Fruit fly (Drosophila melanogaster) whole organism, embryonic: Measurements from ENCODE around the gene Patr-1.

Experiments
- CG11560 ChIP-seq: fragments of 200-800 bp; sonication (Bioruptor generic); IDR thresholded peaks from 3 replicates; pipeline ENCODE4 v1.3.6; 2022; ENCODE audit warnings: missing biosample characterization, missing genetic modification characterization
- CG13894 ChIP-seq: fragments of 200-800 bp; sonication (Bioruptor generic); optimal IDR thresholded peaks from 3 replicates; lab custom pipeline; 2018; ENCODE audit warnings: missing biosample characterization, mild to moderate bottlenecking, missing genetic modification characterization, moderate library complexity
- CG14667 ChIP-seq: fragments of 200-800 bp; sonication (Bioruptor generic); IDR thresholded peaks from 2 replicates; pipeline ENCODE4 v1.3.6; 2022; ENCODE audit warnings: missing biosample characterization, missing genetic modification characterization
- CG15073 ChIP-seq: fragments of 200-800 bp; sonication (Bioruptor generic); optimal IDR thresholded peaks from 2 replicates; lab custom pipeline; 2016; ENCODE audit warnings: missing biosample characterization, missing genetic modification characterization
- CG18011 ChIP-seq: fragments of 200-800 bp; sonication (Bioruptor generic); optimal IDR thresholded peaks from 2 replicates; lab custom pipeline; 2017; ENCODE audit warnings: missing biosample characterization, missing genetic modification characterization, mild to moderate bottlenecking, moderate library complexity, missing genotype
- CG2712 ChIP-seq: fragments of 200-800 bp; optimal IDR thresholded peaks from 3 replicates; lab custom pipeline; 2019; ENCODE audit warnings: missing biosample characterization, mild to moderate bottlenecking, missing genetic modification characterization, moderate library complexity
- CG30403 ChIP-seq: fragments of 200-800 bp; sonication (Bioruptor generic); optimal IDR thresholded peaks from 3 replicates; lab custom pipeline; 2016; ENCODE audit warnings: missing biosample characterization, missing genetic modification characterization
- CG32532 ChIP-seq: fragments of 200-800 bp; sonication (Bioruptor generic); IDR thresholded peaks from 2 replicates; pipeline ENCODE4 v1.3.6; 2022; ENCODE audit warnings: missing biosample characterization, missing genetic modification characterization
- CG33557 ChIP-seq: fragments of 200-800 bp; sonication (Bioruptor generic); optimal IDR thresholded peaks from 2 replicates; lab custom pipeline; 2019; ENCODE audit warnings: missing biosample characterization, mild to moderate bottlenecking, missing genetic modification characterization, moderate library complexity
- CG34376 ChIP-seq: fragments of 200-800 bp; sonication (Bioruptor generic); optimal IDR thresholded peaks from 2 replicates; lab custom pipeline; 2018; ENCODE audit warnings: missing biosample characterization, mild to moderate bottlenecking, missing genetic modification characterization
- CG4424 ChIP-seq: fragments of 200-800 bp; sonication (Bioruptor generic); optimal IDR thresholded peaks from 3 replicates; lab custom pipeline; 2016; ENCODE audit warnings: missing biosample characterization, missing genetic modification characterization
- CG9437 ChIP-seq: fragments of 200-800 bp; sonication (Bioruptor generic); optimal IDR thresholded peaks from 2 replicates; lab custom pipeline; 2018; ENCODE audit warnings: missing biosample characterization, mild to moderate bottlenecking, missing genetic modification characterization
- CG9932 ChIP-seq: fragments of 200-800 bp; sonication (Bioruptor generic); IDR thresholded peaks from 2 replicates; pipeline ENCODE4 v1.3.6; 2022; ENCODE audit warnings: missing biosample characterization, missing genetic modification characterization
- D ChIP-seq, 2 experiments: fragments of 200-800 bp in 1 of 2; fragments of >200 bp in 1 of 2; sonication (Bioruptor generic) in 1 of 2; optimal IDR thresholded peaks; 2 replicates in 1 of 2; 3 replicates in 1 of 2; lab custom pipeline; 2017; ENCODE audit warnings: mild to moderate bottlenecking in 1 of 2, missing biosample characterization in 1 of 2, missing genetic modification characterization in 1 of 2, missing genetic modification reagents in 1 of 2
- Deaf1 ChIP-seq: fragments of 200-800 bp; optimal IDR thresholded peaks from 3 replicates; lab custom pipeline; 2019; ENCODE audit warnings: missing biosample characterization, mild to moderate bottlenecking, missing genetic modification characterization, moderate library complexity
- Dek ChIP-seq: fragments of 200-800 bp; sonication (Bioruptor generic); optimal IDR thresholded peaks from 3 replicates; lab custom pipeline; 2019; ENCODE audit warnings: missing biosample characterization, mild to moderate bottlenecking, missing genetic modification characterization, moderate library complexity
- Doc2 ChIP-seq: fragments of 200-800 bp; sonication (Bioruptor generic); IDR thresholded peaks from 2 replicates; pipeline ENCODE4 v1.3.6; 2022; ENCODE audit warnings: missing biosample characterization, missing genetic modification characterization
- H2.0 ChIP-seq: fragments of 200-800 bp; sonication (Bioruptor generic); IDR thresholded peaks from 2 replicates; pipeline ENCODE4 v1.3.6; 2022; ENCODE audit warnings: missing biosample characterization, missing genetic modification characterization
- HLH3B ChIP-seq: fragments of 200-800 bp; sonication (Bioruptor generic); IDR thresholded peaks from 2 replicates; pipeline ENCODE4 v1.3.6; 2022; ENCODE audit warnings: missing biosample characterization, missing genetic modification characterization
- Hand ChIP-seq: fragments of 200-800 bp; sonication (Bioruptor generic); optimal IDR thresholded peaks from 2 replicates; lab custom pipeline; 2017; ENCODE audit warnings: mild to moderate bottlenecking, missing biosample characterization, missing genetic modification reagents, missing genetic modification characterization
- Hr78 ChIP-seq, 2 experiments: fragments of 200-800 bp in 1 of 2; fragments of >200 bp in 1 of 2; sonication (Bioruptor generic) in 1 of 2; optimal IDR thresholded peaks; 2 replicates each; lab custom pipeline; 2017 to 2019; ENCODE audit warnings: missing biosample characterization in 2 of 2, missing genetic modification characterization in 2 of 2, mild to moderate bottlenecking in 1 of 2, moderate library complexity in 1 of 2
- MBD-R2 ChIP-seq: fragments of 200-800 bp; sonication (Bioruptor generic); IDR thresholded peaks from 2 replicates; pipeline ENCODE4 v1.3.6; 2022; ENCODE audit warnings: missing biosample characterization, missing genetic modification characterization
- MESR4 ChIP-seq: fragments of 200-800 bp; sonication (Bioruptor generic); optimal IDR thresholded peaks from 2 replicates; lab custom pipeline; 2018; ENCODE audit warnings: missing biosample characterization, mild to moderate bottlenecking, missing genetic modification characterization, moderate library complexity
- Meics ChIP-seq: fragments of 200-800 bp; sonication (Bioruptor generic); optimal IDR thresholded peaks from 2 replicates; lab custom pipeline; 2017; ENCODE audit warnings: missing biosample characterization, mild to moderate bottlenecking, missing genetic modification characterization
- Nf-YB ChIP-seq: fragments of 200-800 bp; sonication (Bioruptor generic); optimal IDR thresholded peaks from 3 replicates; lab custom pipeline; 2019; ENCODE audit warnings: missing biosample characterization, mild to moderate bottlenecking, missing genetic modification characterization, moderate library complexity
- Pdp1 ChIP-seq, 2 experiments: fragments of 200-800 bp; sonication (Bioruptor generic); optimal IDR thresholded peaks; 3 replicates each; lab custom pipeline; 2016; ENCODE audit warnings: missing biosample characterization in 2 of 2, missing genetic modification characterization in 2 of 2, mild to moderate bottlenecking in 1 of 2, moderate library complexity in 1 of 2
- Rfx ChIP-seq: fragments of 200-800 bp; sonication (Bioruptor generic); IDR thresholded peaks from 2 replicates; pipeline ENCODE4 v1.3.6; 2022; ENCODE audit warnings: missing biosample characterization, missing genetic modification characterization
- Spps ChIP-seq: fragments of 200-800 bp; sonication (Bioruptor generic); optimal IDR thresholded peaks from 2 replicates; lab custom pipeline; 2018; ENCODE audit warnings: missing biosample characterization, mild to moderate bottlenecking, missing genetic modification characterization
- ara ChIP-seq: fragments of 200-800 bp; sonication (Bioruptor generic); IDR thresholded peaks from 2 replicates; pipeline ENCODE4 v1.3.6; 2022; ENCODE audit warnings: missing biosample characterization, missing genetic modification characterization
- bcd ChIP-seq: fragments of 200-800 bp; sonication (Bioruptor generic); optimal IDR thresholded peaks from 2 replicates; lab custom pipeline; 2017; ENCODE audit warnings: missing biosample characterization, mild to moderate bottlenecking, missing genetic modification characterization
- dati ChIP-seq: fragments of 200-800 bp; sonication (Bioruptor generic); IDR thresholded peaks from 2 replicates; pipeline ENCODE4 v1.3.6; 2022; ENCODE audit warnings: missing biosample characterization, missing genetic modification characterization
- esg ChIP-seq: fragments of 200-800 bp; sonication (Bioruptor generic); conservative IDR thresholded peaks from 2 replicates; pipeline ENCODE4 v1.3.6; 2022; ENCODE audit warnings: missing biosample characterization, missing genetic modification characterization
- eve ChIP-seq, 2 experiments: fragments of >200 bp; optimal IDR thresholded peaks; 2 replicates each; lab custom pipeline; 2017; ENCODE audit warnings: missing biosample characterization in 2 of 2, missing genetic modification characterization in 2 of 2
- gsb ChIP-seq: fragments of 200-800 bp; sonication (Bioruptor generic); IDR thresholded peaks from 2 replicates; pipeline ENCODE4 v1.3.6; 2022; ENCODE audit warnings: missing biosample characterization, missing genetic modification characterization
- knrl ChIP-seq: fragments of 200-800 bp; sonication (Bioruptor generic); IDR thresholded peaks from 3 replicates; pipeline ENCODE4 v1.3.6; 2022; ENCODE audit warnings: missing biosample characterization, missing genetic modification characterization; ENCODE audit not compliant: partially characterized antibody
- nom ChIP-seq: fragments of 200-800 bp; sonication (Bioruptor generic); optimal IDR thresholded peaks from 2 replicates; lab custom pipeline; 2017; ENCODE audit warnings: missing biosample characterization, missing genetic modification characterization, mild to moderate bottlenecking, moderate library complexity, missing genetic modification reagents
- odd ChIP-seq: fragments of 200-800 bp; sonication (Bioruptor generic); optimal IDR thresholded peaks from 2 replicates; lab custom pipeline; 2017; ENCODE audit warnings: missing biosample characterization, mild to moderate bottlenecking, missing genetic modification characterization
- pb ChIP-seq: fragments of 200-800 bp; sonication (Bioruptor generic); optimal IDR thresholded peaks from 3 replicates; lab custom pipeline; 2016; ENCODE audit warnings: missing biosample characterization, missing genetic modification characterization
- psq ChIP-seq: fragments of 200-800 bp; sonication (Bioruptor generic); optimal IDR thresholded peaks from 2 replicates; lab custom pipeline; 2017; ENCODE audit warnings: missing biosample characterization, missing genetic modification characterization
- pum ChIP-seq: fragments of 200-800 bp; sonication (Bioruptor generic); optimal IDR thresholded peaks from 2 replicates; lab custom pipeline; 2016; ENCODE audit warnings: missing biosample characterization, missing genetic modification characterization
- pzg ChIP-seq: fragments of 200-800 bp; sonication (Bioruptor generic); optimal IDR thresholded peaks from 3 replicates; lab custom pipeline; 2018; ENCODE audit warnings: missing biosample characterization, mild to moderate bottlenecking, missing genetic modification characterization, moderate library complexity
- slp2 ChIP-seq: fragments of 200-800 bp; sonication (Bioruptor generic); optimal IDR thresholded peaks from 2 replicates; lab custom pipeline; 2016; ENCODE audit warnings: missing biosample characterization, missing genetic modification characterization
- sug ChIP-seq: fragments of 200-800 bp; optimal IDR thresholded peaks from 2 replicates; lab custom pipeline; 2019; ENCODE audit warnings: missing biosample characterization, mild to moderate bottlenecking, missing genetic modification characterization, moderate library complexity
- twi ChIP-seq: fragments of 200-800 bp; optimal IDR thresholded peaks from 2 replicates; lab custom pipeline; 2019; ENCODE audit warnings: missing biosample characterization, mild to moderate bottlenecking, missing genetic modification characterization, moderate library complexity
- unc-4 ChIP-seq: fragments of 200-800 bp; sonication (Bioruptor generic); IDR thresholded peaks from 2 replicates; pipeline ENCODE4 v1.3.6; 2022; ENCODE audit warnings: missing biosample characterization, missing genetic modification characterization; ENCODE audit not compliant: partially characterized antibody
- vfl ChIP-seq: fragments of 200-800 bp; sonication (Bioruptor generic); optimal IDR thresholded peaks from 2 replicates; lab custom pipeline; 2016; ENCODE audit warnings: missing biosample characterization, missing genetic modification characterization

The Patr-1 gene

dm6 chr3R:16996059-16996959, 47.1 kb upstream of the Patr-1 start, which contains the start of the genes EMC2A and CG3534 (continued):
- no peak for TF ChIP-seq Nf-YB (GFP tag; lab: Kevin White, UChicago)
- TF ChIP-seq CG4424 (GFP tag; lab: Kevin White, UChicago) = peak; percentile 3
- no peak for TF ChIP-seq HLH3B (GFP tag; lab: Robert Waterston, UW)
- TF ChIP-seq gsb = no peak
- TF ChIP-seq CG34376 (GFP tag; lab: Kevin White, UChicago) = peak; percentile 63
- no peak for TF ChIP-seq Hand (GFP tag; lab: Kevin White, UChicago)
- TF ChIP-seq CG15073 (GFP tag; lab: Kevin White, UChicago) = no peak
- TF ChIP-seq pzg (GFP tag; lab: Kevin White, UChicago) = peak; percentile 42
- no peak for TF ChIP-seq D (optimal IDR thresholded peaks at IDR 0.05; lab: Kevin White, UChicago)
- no peak for TF ChIP-seq D (GFP tag; optimal IDR thresholded peaks at IDR 0.05; lab: Kevin White, UChicago)
- TF ChIP-seq Rfx = no peak; the same call in 1 of the 2 replicates
- TF ChIP-seq MBD-R2 = no peak
- TF ChIP-seq CG18011 (GFP tag; lab: Kevin White, UChicago) = no peak
- peak; percentile 12 for TF ChIP-seq Dek (tag; lab: Kevin White, UChicago)
- peak; percentile 33 for TF ChIP-seq Meics (GFP tag; lab: Kevin White, UChicago)
- TF ChIP-seq knrl (GFP tag; lab: Robert Waterston, UW) = no peak
- TF ChIP-seq bcd (GFP tag; lab: Kevin White, UChicago) = peak; percentile 41
- peak; percentile 57 for TF ChIP-seq CG32532 (GFP tag; lab: Robert Waterston, UW)
- TF ChIP-seq eve (GFP tag; optimal IDR thresholded peaks at IDR 0.05; lab: Kevin White, UChicago) = no peak
- TF ChIP-seq pum (GFP tag; lab: Kevin White, UChicago) = peak; percentile 4
- TF ChIP-seq CG13894 = no peak
- 0 out of 2 replicates have a peak, but pooled peaks have one; percentile 14 for TF ChIP-seq unc-4 (GFP tag; lab: Robert Waterston, UW)
- TF ChIP-seq pb = no peak
- no peak for TF ChIP-seq dati (GFP tag; lab: Robert Waterston, UW)
- peak; percentile 20 for TF ChIP-seq sug (tag; lab: Kevin White, UChicago)
- peak; percentile 17 for TF ChIP-seq MESR4

dm6 chr3R:17002218-17003110, 40.9 kb upstream of the Patr-1 start, which contains the start of the genes Sf3a1 and Irc:
TSS of gene Sf3a1 (minus strand) at chr3R:17002355.
TSS of gene Irc (plus strand) at chr3R:17002875.
- TF ChIP-seq CG9932 = peak; percentile 75
- TF ChIP-seq CG33557 (GFP tag; lab: Kevin White, UChicago) = no peak
- TF ChIP-seq slp2 (GFP tag; lab: Kevin White, UChicago) = no peak
- no peak for TF ChIP-seq Doc2 (GFP tag; lab: Robert Waterston, UW)
- TF ChIP-seq CG2712 = peak; percentile 51
- TF ChIP-seq CG30403 (GFP tag; lab: Kevin White, UChicago) = peak; percentile 47
- TF ChIP-seq esg (GFP tag; lab: Robert Waterston, UW) = no peak
- no peak for TF ChIP-seq CG14667
- TF ChIP-seq Spps (tag; lab: Kevin White, UChicago) = no peak
- TF ChIP-seq ara (GFP tag; lab: Robert Waterston, UW) = no peak
- no peak for TF ChIP-seq H2.0 (GFP tag; lab: Robert Waterston, UW)
- TF ChIP-seq CG11560 (tag; lab: Robert Waterston, UW) = no peak
- TF ChIP-seq nom (GFP tag; lab: Kevin White, UChicago) = peak; percentile 64
- TF ChIP-seq Hr78 (GFP tag; optimal IDR thresholded peaks at IDR 0.05; lab: Kevin White, UChicago) = peak in 1 of 2 experiments; percentile 20
- peak; percentile 41 for TF ChIP-seq Deaf1
- TF ChIP-seq Pdp1 (GFP tag; optimal IDR thresholded peaks at IDR 0.05; lab: Kevin White, UChicago) = peak; percentile 25 to 54
- TF ChIP-seq CG9437 (GFP tag; lab: Kevin White, UChicago) = no peak
- no peak for TF ChIP-seq psq (GFP tag; lab: Kevin White, UChicago)
- no peak for TF ChIP-seq twi
- TF ChIP-seq odd (GFP tag; lab: Kevin White, UChicago) = no peak
- peak; percentile 62 for TF ChIP-seq vfl (GFP tag; lab: Kevin White, UChicago)
